Worm (Caenorhabditis elegans): Measurements from ENCODE around the gene B0035.13.

The B0035.13 gene

DNA sequence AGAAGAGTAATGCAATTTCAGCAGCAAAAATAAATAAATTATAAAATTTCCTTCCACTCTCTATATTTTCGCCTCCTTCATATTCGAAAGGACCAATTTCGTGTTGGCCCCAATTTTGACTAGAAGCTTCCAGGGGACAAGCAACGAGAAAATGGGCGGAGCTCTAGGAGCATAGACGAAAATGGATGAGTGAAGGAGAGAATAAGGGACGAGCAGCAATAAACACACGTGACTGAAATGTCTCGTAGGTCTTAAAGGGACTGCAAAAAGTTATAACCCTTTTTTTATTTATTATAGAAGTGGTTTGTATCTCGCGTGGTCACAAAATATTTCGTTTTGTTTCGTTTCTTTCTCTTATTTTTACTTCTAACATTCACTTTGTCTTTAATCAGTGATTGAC lies 43.2 kb upstream of the B0035.13 start:
- TF ChIP-seq lsy-2 (tag; optimal IDR thresholded peaks at IDR 0.05) (no peak), ces-1 (GFP tag; optimal IDR thresholded peaks at IDR 0.05) (peak; percentile 21)

DNA sequence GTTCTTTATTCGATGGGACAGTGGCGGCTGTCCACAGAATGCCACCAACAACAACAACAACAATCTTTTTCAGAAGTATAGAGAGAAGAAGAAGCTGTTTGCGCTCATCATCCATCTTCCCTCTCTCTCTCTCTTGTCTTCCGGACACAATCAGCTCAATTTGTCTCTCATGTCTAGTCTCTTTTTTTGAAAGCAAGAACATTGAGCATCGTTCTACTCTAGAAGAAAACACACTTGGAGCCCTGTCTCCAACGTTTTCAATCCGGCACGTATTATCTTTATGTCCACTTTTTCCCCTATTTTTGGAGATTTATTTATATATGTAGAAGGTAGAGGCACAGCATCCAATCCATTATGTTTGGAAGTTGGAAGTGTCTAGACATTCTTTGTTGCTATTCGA lies 42.3 kb upstream of the B0035.13 start:
- TF ChIP-seq nhr-28 (tag; optimal IDR thresholded peaks at IDR 0.05) (no peak), sem-2 (GFP tag; optimal IDR thresholded peaks at IDR 0.05) (no peak), elt-3 (tag; optimal IDR thresholded peaks at IDR 0.05) (no peak), flh-1 (GFP tag; optimal IDR thresholded peaks at IDR 0.05) (no peak), hlh-1 (tag; optimal IDR thresholded peaks at IDR 0.05) (no peak), blmp-1 (tag; optimal IDR thresholded peaks at IDR 0.05) (no peak), unc-120 (tag; optimal IDR thresholded peaks at IDR 0.05; ENCODE audit: poor library complexity, severe bottlenecking) (no peak), ceh-43 (GFP tag; optimal IDR thresholded peaks at IDR 0.05) (no peak), unc-62 (GFP tag; optimal IDR thresholded peaks at IDR 0.05) (no peak), ztf-11 (tag; optimal IDR thresholded peaks at IDR 0.05) (no peak), ceh-39 (tag; optimal IDR thresholded peaks at IDR 0.05) (no peak)

DNA sequence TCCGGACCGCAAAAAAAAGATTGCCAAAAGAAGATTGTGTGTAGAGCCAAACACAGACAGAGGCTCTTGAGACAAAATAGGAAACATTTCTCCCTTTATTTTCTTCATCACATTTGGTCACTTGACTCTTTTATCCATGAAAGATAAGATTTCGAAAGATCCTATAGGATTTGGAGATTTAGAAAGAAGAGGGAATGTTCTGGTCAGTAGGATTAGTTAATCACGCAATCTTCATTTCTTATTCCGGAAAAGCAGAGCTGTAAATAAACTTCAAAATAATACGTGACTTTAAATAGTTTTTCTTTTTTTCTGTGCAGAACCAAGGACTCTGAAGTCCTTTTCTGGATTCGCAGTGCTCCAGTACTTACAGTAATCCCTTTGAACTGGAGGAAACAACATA lies 40.8 kb upstream of the B0035.13 start:
- TF ChIP-seq mls-2 (tag; optimal IDR thresholded peaks at IDR 0.05) (no peak), hlh-1 (tag; optimal IDR thresholded peaks at IDR 0.05) (no peak), ztf-11 (tag; optimal IDR thresholded peaks at IDR 0.05) (no peak), nhr-28 (tag; optimal IDR thresholded peaks at IDR 0.05) (no peak), unc-62 (GFP tag; optimal IDR thresholded peaks at IDR 0.05) (no peak), lin-32 (GFP tag; optimal IDR thresholded peaks at IDR 0.05) (no peak), ces-1 (GFP tag; optimal IDR thresholded peaks at IDR 0.05) (no peak)

DNA sequence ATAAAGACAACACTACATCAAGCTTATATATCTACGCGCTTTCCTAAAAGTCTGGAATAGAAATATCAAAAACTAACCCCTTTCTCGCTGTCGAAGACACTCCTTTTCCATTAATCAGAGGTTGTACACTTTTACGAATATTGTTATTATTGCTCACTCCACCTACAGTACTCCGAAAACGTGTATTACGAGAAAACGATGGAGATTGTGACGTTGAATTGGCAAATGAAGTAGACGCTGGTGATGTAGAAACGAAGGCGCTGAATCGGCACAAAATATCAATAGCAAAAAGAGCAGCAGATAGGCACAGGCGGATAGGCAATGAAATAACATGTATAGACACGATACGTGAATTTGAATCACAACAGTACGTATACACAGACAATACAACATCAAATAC lies 37.8 kb upstream of the B0035.13 start:
- no peak for TF ChIP-seq elt-1 (tag; optimal IDR thresholded peaks at IDR 0.05; ENCODE audit: borderline replicate concordance, insufficient read depth)
- no peak for TF ChIP-seq pha-4 (tag; optimal IDR thresholded peaks at IDR 0.05)
- TF ChIP-seq ceh-39 (tag; optimal IDR thresholded peaks at IDR 0.05): no peak
- no peak for TF ChIP-seq mls-2 (tag; optimal IDR thresholded peaks at IDR 0.05)
- TF ChIP-seq nhr-237 (tag; optimal IDR thresholded peaks at IDR 0.05): no peak
- TF ChIP-seq tbx-8 (GFP tag; optimal IDR thresholded peaks at IDR 0.05): no peak
- TF ChIP-seq ceh-43 (GFP tag; optimal IDR thresholded peaks at IDR 0.05): no peak
- TF ChIP-seq nhr-76 (tag; optimal IDR thresholded peaks at IDR 0.05): no peak

DNA sequence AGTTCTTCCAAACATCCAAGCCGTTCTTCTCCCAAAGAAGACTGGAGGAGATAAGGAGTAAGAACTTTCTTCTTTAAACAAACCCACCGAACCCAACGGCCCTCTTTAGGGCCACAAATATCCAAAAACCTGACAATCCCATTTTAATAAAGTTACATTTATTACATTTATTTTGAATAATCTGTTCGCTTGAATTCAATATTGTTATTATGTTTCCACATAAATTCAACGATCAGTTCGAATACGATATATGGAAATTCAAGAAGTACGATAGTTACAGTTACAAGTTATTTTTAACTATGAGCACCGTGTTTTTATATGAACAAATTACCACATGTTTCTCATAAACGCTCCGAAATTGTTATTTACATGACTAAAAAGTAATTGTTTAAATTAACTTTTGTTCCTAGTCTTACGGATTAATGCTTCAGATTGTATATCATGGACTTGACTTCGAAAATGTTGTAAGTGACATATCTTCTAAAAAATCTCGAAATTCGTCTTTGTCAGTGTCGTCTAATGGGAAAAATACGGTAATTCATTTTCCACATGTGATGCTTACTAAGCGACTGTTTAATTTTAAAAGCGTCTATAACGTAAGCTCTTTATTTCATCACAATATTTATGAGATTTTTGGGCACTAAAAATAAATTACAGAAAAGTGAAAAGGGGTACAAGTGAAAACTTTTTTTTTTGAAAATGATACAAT lies 34.4 kb upstream of the B0035.13 start:
- TF ChIP-seq lsy-2 (tag; optimal IDR thresholded peaks at IDR 0.05): no peak
- no peak for TF ChIP-seq cnd-1 (tag; optimal IDR thresholded peaks at IDR 0.05)
- TF ChIP-seq ceh-39 (tag; optimal IDR thresholded peaks at IDR 0.05): no peak
- no peak for TF ChIP-seq unc-62 (GFP tag; optimal IDR thresholded peaks at IDR 0.05)
- no peak for TF ChIP-seq flh-1 (GFP tag; optimal IDR thresholded peaks at IDR 0.05)

DNA sequence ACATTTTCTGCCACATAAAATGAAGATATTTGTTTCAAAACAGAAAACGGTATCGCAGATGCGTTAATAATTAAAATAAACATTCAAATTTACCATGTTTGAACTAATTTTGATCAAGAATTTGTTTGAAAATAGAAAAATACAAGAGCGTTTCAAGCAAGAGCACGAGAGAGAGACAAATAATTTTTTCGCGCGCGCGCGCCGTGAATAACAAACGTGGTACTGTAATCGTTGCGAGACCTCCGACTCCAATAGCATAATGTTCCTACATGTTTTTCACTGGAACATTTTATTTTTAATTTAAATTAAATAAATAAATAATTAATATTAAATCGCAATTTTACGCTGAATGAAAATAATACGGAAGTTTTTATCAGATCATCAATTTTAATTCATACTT lies 30.5 kb upstream of the B0035.13 start, which contains the start of gene F54E12.2:
TSS of gene F54E12.2 (minus strand) at position 164 of the 400 bp plus-strand sequence.
- TF ChIP-seq ceh-83 (GFP tag; optimal IDR thresholded peaks at IDR 0.05): no peak
- no peak for TF ChIP-seq flh-1 (GFP tag; optimal IDR thresholded peaks at IDR 0.05)

DNA sequence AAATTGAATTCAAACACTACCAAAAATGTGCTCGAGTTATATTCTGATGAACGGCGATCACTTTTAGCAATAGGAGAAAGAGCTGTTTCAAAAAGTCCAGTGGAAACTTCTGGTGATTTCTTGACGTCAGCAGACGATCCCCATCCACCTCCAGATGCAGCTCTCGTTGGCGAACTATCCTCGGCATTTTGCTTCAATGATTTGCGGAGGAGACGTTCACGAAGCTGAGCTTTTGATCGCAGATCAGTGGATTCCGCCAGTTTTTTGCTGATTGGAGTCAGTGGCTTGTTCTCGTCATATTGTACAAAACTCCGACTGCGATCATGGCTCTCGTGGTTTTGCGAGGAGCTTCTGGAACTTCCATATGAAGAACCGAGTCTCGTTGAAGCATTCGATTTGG lies 29.7 kb upstream of the B0035.13 start:
- TF ChIP-seq ceh-39 (tag; optimal IDR thresholded peaks at IDR 0.05) (no peak), ztf-11 (tag; optimal IDR thresholded peaks at IDR 0.05) (no peak), nhr-12 (tag; optimal IDR thresholded peaks at IDR 0.05) (no peak), unc-120 (tag; optimal IDR thresholded peaks at IDR 0.05; ENCODE audit: poor library complexity, severe bottlenecking) (no peak), lin-13 (tag; optimal IDR thresholded peaks at IDR 0.05) (no peak)

DNA sequence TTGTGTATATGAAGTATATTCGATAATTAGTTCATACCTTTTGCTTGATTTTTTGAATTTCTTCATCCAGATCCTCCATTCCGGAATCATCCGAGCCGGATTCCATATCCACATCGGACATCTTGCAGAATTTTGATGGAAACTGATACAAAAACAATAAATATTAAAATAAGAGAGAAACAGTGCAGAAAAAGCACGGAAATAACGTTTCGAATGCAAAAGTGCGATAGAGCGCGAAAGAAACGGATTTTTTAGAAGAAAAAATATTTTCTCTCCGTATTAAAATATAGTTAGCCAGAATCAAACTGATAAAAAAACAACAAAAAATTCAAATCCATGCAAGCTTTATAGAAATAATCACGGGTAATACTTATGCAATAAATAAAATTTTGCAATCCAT lies 26.2 kb upstream of the B0035.13 start, which contains the start of gene sart-3:
TSS of gene sart-3 (minus strand) at position 219 of the 400 bp plus-strand sequence.
- TF ChIP-seq ceh-83 (GFP tag; optimal IDR thresholded peaks at IDR 0.05) (no peak), unc-62 (GFP tag; optimal IDR thresholded peaks at IDR 0.05) (no peak), ces-1 (GFP tag; optimal IDR thresholded peaks at IDR 0.05) (no peak), nhr-76 (tag; optimal IDR thresholded peaks at IDR 0.05) (no peak), sptf-1 (tag; optimal IDR thresholded peaks at IDR 0.05) (no peak), nhr-237 (tag; optimal IDR thresholded peaks at IDR 0.05) (no peak)

All from whole organism, mixed stage, embryonic.